Fruit fly (Drosophila melanogaster) whole organism, wandering third instar larva: ENCODE results near the gene CG9919.
A peak's percentile ranks its signal among the peaks of the same experiment; 100 is the strongest.

Source experiments
- Abd-B ChIP-seq: fragments of >200 bp; optimal IDR thresholded peaks from 2 replicates; lab custom pipeline; 2017; ENCODE audit warnings: missing biosample characterization, missing genetic modification characterization
- CG32264 ChIP-seq: fragments of 200-800 bp; sonication (Bioruptor generic); optimal IDR thresholded peaks from 2 replicates; lab custom pipeline; 2016; ENCODE audit warnings: missing biosample characterization, missing genetic modification characterization
- CG9705 ChIP-seq: fragments of 200-800 bp; sonication (Bioruptor generic); optimal IDR thresholded peaks from 2 replicates; lab custom pipeline; 2018; ENCODE audit warnings: missing biosample characterization, mild to moderate bottlenecking, missing genetic modification characterization
- CrebA ChIP-seq: fragments of 200-800 bp; sonication (Bioruptor generic); optimal IDR thresholded peaks from 2 replicates; lab custom pipeline; 2016; ENCODE audit warnings: missing biosample characterization, mild to moderate bottlenecking, missing genetic modification characterization, borderline replicate concordance
- Dfd ChIP-seq: fragments of >200 bp; optimal IDR thresholded peaks from 2 replicates; lab custom pipeline; 2017; ENCODE audit warnings: missing biosample characterization, missing genetic modification characterization
- Dif ChIP-seq: fragments of 200-275, 200-300 bp; sonication (Bioruptor generic); optimal IDR thresholded peaks from 2 replicates; lab custom pipeline; 2018; ENCODE audit warnings: missing biosample characterization, missing genetic modification characterization; ENCODE audit not compliant: partially characterized antibody
- GATAd ChIP-seq: sonication (Bioruptor generic); optimal IDR thresholded peaks from 2 replicates; lab custom pipeline; 2016; ENCODE audit warnings: missing biosample characterization, missing genetic modification characterization
- HLH106 ChIP-seq: fragments of 200-800 bp; optimal IDR thresholded peaks from 3 replicates; lab custom pipeline; 2019; ENCODE audit warnings: missing biosample characterization, mild to moderate bottlenecking, missing genetic modification characterization, moderate library complexity
- Hnf4 ChIP-seq: fragments of 200-800 bp; sonication (Bioruptor generic); optimal IDR thresholded peaks from 2 replicates; lab custom pipeline; 2016; ENCODE audit warnings: missing biosample characterization, mild to moderate bottlenecking, missing genetic modification characterization
- Hr78 ChIP-seq: fragments of >200 bp; optimal IDR thresholded peaks from 2 replicates; lab custom pipeline; 2017; ENCODE audit warnings: missing biosample characterization, missing genetic modification characterization
- Hr83 ChIP-seq: fragments of 200-300 bp; sonication (Bioruptor generic); optimal IDR thresholded peaks from 2 replicates; lab custom pipeline; 2016; ENCODE audit warnings: missing biosample characterization, mild to moderate bottlenecking, missing genetic modification characterization, moderate library complexity; ENCODE audit not compliant: poor library complexity, severe bottlenecking
- Jra ChIP-seq: sonication (Bioruptor generic); optimal IDR thresholded peaks from 2 replicates; lab custom pipeline; 2016; ENCODE audit warnings: missing biosample characterization, missing genetic modification characterization
- Mio ChIP-seq: sonication (Bioruptor generic); optimal IDR thresholded peaks from 2 replicates; lab custom pipeline; 2016; ENCODE audit warnings: missing biosample characterization, missing genetic modification characterization
- Myc ChIP-seq: fragments of >200 bp; optimal IDR thresholded peaks from 2 replicates; lab custom pipeline; 2017
- N ChIP-seq: fragments of >200 bp; optimal IDR thresholded peaks from 2 replicates; lab custom pipeline; 2018; ENCODE audit warnings: missing biosample characterization, missing external identifiers, missing genetic modification characterization
- OdsH ChIP-seq: fragments of 200-800 bp; sonication (Bioruptor generic); optimal IDR thresholded peaks from 2 replicates; lab custom pipeline; 2016; ENCODE audit warnings: missing biosample characterization, mild to moderate bottlenecking, missing genetic modification characterization
- Rel ChIP-seq, 2 experiments: fragments of 200-800 bp; sonication (Bioruptor generic) in 1 of 2; optimal IDR thresholded peaks; 2 replicates in 1 of 2; 3 replicates in 1 of 2; lab custom pipeline; 2016 to 2019; ENCODE audit warnings: mild to moderate bottlenecking in 2 of 2, missing biosample characterization in 2 of 2, missing genetic modification characterization in 2 of 2, moderate library complexity in 1 of 2
- Sp1 ChIP-seq: fragments of 200-800 bp; sonication (Bioruptor generic); optimal IDR thresholded peaks from 3 replicates; lab custom pipeline; 2019; ENCODE audit warnings: missing biosample characterization, mild to moderate bottlenecking, missing genetic modification characterization, moderate library complexity
- Vsx2 ChIP-seq: fragments of 200-300, 225-300 bp; sonication (Bioruptor generic); optimal IDR thresholded peaks from 2 replicates; lab custom pipeline; 2018; ENCODE audit warnings: missing biosample characterization, missing genetic modification characterization; ENCODE audit not compliant: partially characterized antibody
- br ChIP-seq: fragments of 200-800 bp; sonication (Bioruptor generic); optimal IDR thresholded peaks from 2 replicates; lab custom pipeline; 2016; ENCODE audit warnings: missing biosample characterization, missing genetic modification characterization
- brk ChIP-seq: fragments of 200-800 bp; sonication (Bioruptor generic); optimal IDR thresholded peaks from 2 replicates; lab custom pipeline; 2016; ENCODE audit warnings: missing biosample characterization, mild to moderate bottlenecking, missing genetic modification characterization
- dl ChIP-seq, 2 experiments: fragments of 175-275, 200-275 bp in 1 of 2; fragments of 200-275 bp in 1 of 2; sonication (Bioruptor generic); optimal IDR thresholded peaks; lab custom pipeline; 2018; ENCODE audit warnings: mild to moderate bottlenecking in 2 of 2, missing biosample characterization in 2 of 2, missing genetic modification characterization in 2 of 2, moderate library complexity in 2 of 2; ENCODE audit not compliant: partially characterized antibody in 2 of 2, insufficient read depth in 1 of 2
- dmrt93B ChIP-seq: fragments of 200-800 bp; sonication (Bioruptor generic); optimal IDR thresholded peaks from 2 replicates; lab custom pipeline; 2018; ENCODE audit warnings: missing biosample characterization, mild to moderate bottlenecking, missing genetic modification characterization
- dsf ChIP-seq: sonication (Bioruptor generic); optimal IDR thresholded peaks from 2 replicates; lab custom pipeline; 2016; ENCODE audit warnings: missing biosample characterization, missing genetic modification characterization, borderline replicate concordance
- ey ChIP-seq: fragments of 200-800 bp; sonication (Bioruptor generic); optimal IDR thresholded peaks from 2 replicates; lab custom pipeline; 2016; ENCODE audit warnings: missing biosample characterization, missing genetic modification characterization
- foxo ChIP-seq, 2 experiments: fragments of 200-800 bp; sonication (Bioruptor generic); optimal IDR thresholded peaks; 2 replicates in 1 of 2; 3 replicates in 1 of 2; lab custom pipeline; 2016 to 2017; ENCODE audit warnings: missing biosample characterization in 2 of 2, missing genetic modification characterization in 2 of 2
- fru ChIP-seq: fragments of 200-800 bp; sonication (Bioruptor generic); optimal IDR thresholded peaks from 3 replicates; lab custom pipeline; 2016; ENCODE audit warnings: missing biosample characterization, mild to moderate bottlenecking, missing genetic modification characterization
- h ChIP-seq: fragments of 200-800 bp; sonication (Bioruptor generic); optimal IDR thresholded peaks from 3 replicates; lab custom pipeline; 2016; ENCODE audit warnings: missing biosample characterization, mild to moderate bottlenecking, missing genetic modification characterization
- jim ChIP-seq: fragments of 175-275, 200-325 bp; sonication (Bioruptor generic); optimal IDR thresholded peaks from 2 replicates; lab custom pipeline; 2016; ENCODE audit warnings: missing biosample characterization, mild to moderate bottlenecking, missing genetic modification characterization
- lola ChIP-seq: fragments of >200 bp; optimal IDR thresholded peaks from 2 replicates; lab custom pipeline; 2017; ENCODE audit warnings: missing biosample characterization, missing genetic modification characterization
- pan ChIP-seq: fragments of >200 bp; optimal IDR thresholded peaks from 2 replicates; lab custom pipeline; 2017
- psq ChIP-seq: fragments of 200-800 bp; sonication (Bioruptor generic); optimal IDR thresholded peaks from 3 replicates; lab custom pipeline; 2017; ENCODE audit warnings: missing biosample characterization, mild to moderate bottlenecking, missing genetic modification characterization, moderate library complexity
- rgr ChIP-seq: fragments of 200-800 bp; sonication (Bioruptor generic); optimal IDR thresholded peaks from 3 replicates; lab custom pipeline; 2016; ENCODE audit warnings: missing biosample characterization, mild to moderate bottlenecking, missing genetic modification characterization
- sage ChIP-seq: fragments of 200-800 bp; sonication (Bioruptor generic); optimal IDR thresholded peaks from 2 replicates; lab custom pipeline; 2016; ENCODE audit warnings: missing biosample characterization, mild to moderate bottlenecking, missing genetic modification characterization
- sv ChIP-seq: fragments of 200-800 bp; sonication (Bioruptor generic); optimal IDR thresholded peaks from 3 replicates; lab custom pipeline; 2016; ENCODE audit warnings: missing biosample characterization, missing genetic modification characterization
- tai ChIP-seq: sonication (Bioruptor generic); optimal IDR thresholded peaks from 2 replicates; lab custom pipeline; 2016; ENCODE audit warnings: missing biosample characterization, missing genetic modification characterization
- usp ChIP-seq: fragments of >200 bp; optimal IDR thresholded peaks from 2 replicates; lab custom pipeline; 2017; ENCODE audit warnings: missing biosample characterization, missing genetic modification characterization
- woc ChIP-seq: sonication (Bioruptor generic); optimal IDR thresholded peaks from 2 replicates; lab custom pipeline; 2016; ENCODE audit warnings: missing biosample characterization, mild to moderate bottlenecking, missing genetic modification characterization

CG9919 gene

dm6 chrX:16286083-16286666, 44.4 kb downstream of the CG9919 start, which contains the start of gene UQCR-14:
Gene UQCR-14, plus strand, starts transcription at chrX:16286288.
- TF ChIP-seq OdsH (no peak), Dif (GFP tag; lab: Kevin White, UChicago) (no peak), jim (GFP tag; lab: Kevin White, UChicago) (no peak), foxo (GFP tag; optimal IDR thresholded peaks at IDR 0.05; lab: Kevin White, UChicago) (peak in 1 of 2 experiments; percentile 42), lola (GFP tag; lab: Kevin White, UChicago) (no peak), CG32264 (GFP tag; lab: Kevin White, UChicago) (no peak), Hr83 (GFP tag; lab: Kevin White, UChicago) (peak; percentile 70), Abd-B (GFP tag; lab: Kevin White, UChicago) (no peak), psq (GFP tag; lab: Kevin White, UChicago) (no peak), Hr78 (GFP tag; lab: Kevin White, UChicago) (no peak), rgr (GFP tag; lab: Kevin White, UChicago) (peak; percentile 58), Mio (GFP tag; lab: Kevin White, UChicago) (no peak), usp (GFP tag; lab: Kevin White, UChicago) (no peak), brk (GFP tag; lab: Kevin White, UChicago) (no peak), Sp1 (GFP tag; lab: Kevin White, UChicago) (peak; percentile 26), h (peak; percentile 53), GATAd (GFP tag; lab: Kevin White, UChicago) (no peak), Myc (lab: Kevin White, UChicago) (no peak), br (GFP tag; lab: Kevin White, UChicago) (peak; percentile 25), Dfd (GFP tag; lab: Kevin White, UChicago) (no peak), Jra (GFP tag; lab: Kevin White, UChicago) (peak; percentile 55), woc (GFP tag; lab: Kevin White, UChicago) (peak; percentile 27), N (GFP tag; lab: Kevin White, UChicago) (no peak), pan (no peak), Vsx2 (GFP tag; lab: Kevin White, UChicago) (no peak), Hnf4 (GFP tag; lab: Kevin White, UChicago) (peak; percentile 49), CG9705 (GFP tag; lab: Kevin White, UChicago) (no peak), ey (GFP tag; lab: Kevin White, UChicago) (no peak), Rel (GFP tag; optimal IDR thresholded peaks at IDR 0.05; lab: Kevin White, UChicago) (no peak), Rel (tag; optimal IDR thresholded peaks at IDR 0.05; lab: Kevin White, UChicago) (peak; percentile 18), CrebA (GFP tag; lab: Kevin White, UChicago) (no peak), sv (GFP tag; lab: Kevin White, UChicago) (no peak), sage (GFP tag; lab: Kevin White, UChicago) (no peak), dsf (GFP tag; lab: Kevin White, UChicago) (peak; percentile 15), dl (GFP tag; optimal IDR thresholded peaks at IDR 0.05; lab: Kevin White, UChicago; ENCODE audit: insufficient read depth in 1 of 2, partially characterized antibody in 2 of 2) (no peak), tai (peak; percentile 59), fru (GFP tag; lab: Kevin White, UChicago) (no peak), dmrt93B (no peak), HLH106 (tag; lab: Kevin White, UChicago) (peak; percentile 24)
- TF ChIP-seq, all 38 proteins: peak for 13

- TF ChIP-seq fru (GFP tag; lab: Kevin White, UChicago) = peak; percentile 33
- TF ChIP-seq rgr (GFP tag; lab: Kevin White, UChicago) = peak; percentile 19
- no peak for TF ChIP-seq Abd-B (GFP tag; lab: Kevin White, UChicago)
- TF ChIP-seq CG9705 (GFP tag; lab: Kevin White, UChicago) = no peak
- TF ChIP-seq usp (GFP tag; lab: Kevin White, UChicago) = no peak
- no peak for TF ChIP-seq Myc (lab: Kevin White, UChicago)
- no peak for TF ChIP-seq Rel (GFP tag; optimal IDR thresholded peaks at IDR 0.05; lab: Kevin White, UChicago)
- TF ChIP-seq Rel (tag; optimal IDR thresholded peaks at IDR 0.05; lab: Kevin White, UChicago) = no peak
- no peak for TF ChIP-seq GATAd (GFP tag; lab: Kevin White, UChicago)
- TF ChIP-seq Hr83 (GFP tag; lab: Kevin White, UChicago) = no peak
- no peak for TF ChIP-seq sv (GFP tag; lab: Kevin White, UChicago)
- TF ChIP-seq ey (GFP tag; lab: Kevin White, UChicago) = peak; percentile 1
- TF ChIP-seq tai = no peak
- no peak for TF ChIP-seq Hnf4 (GFP tag; lab: Kevin White, UChicago)
- no peak for TF ChIP-seq Hr78 (GFP tag; lab: Kevin White, UChicago)
- peak; percentile 15 for TF ChIP-seq OdsH
- TF ChIP-seq HLH106 (tag; lab: Kevin White, UChicago) = peak; percentile 35
- TF ChIP-seq pan = no peak
- TF ChIP-seq sage (GFP tag; lab: Kevin White, UChicago) = no peak
- TF ChIP-seq psq (GFP tag; lab: Kevin White, UChicago) = no peak
- TF ChIP-seq CG32264 (GFP tag; lab: Kevin White, UChicago) = no peak
- peak; percentile 2 for TF ChIP-seq br (GFP tag; lab: Kevin White, UChicago)
- TF ChIP-seq lola (GFP tag; lab: Kevin White, UChicago) = no peak
- TF ChIP-seq woc (GFP tag; lab: Kevin White, UChicago) = no peak
- TF ChIP-seq N (GFP tag; lab: Kevin White, UChicago) = no peak
- no peak for TF ChIP-seq Jra (GFP tag; lab: Kevin White, UChicago)
- peak in 1 of 2 experiments; percentile 42 for TF ChIP-seq foxo (GFP tag; optimal IDR thresholded peaks at IDR 0.05; lab: Kevin White, UChicago)
- no peak for TF ChIP-seq Vsx2 (GFP tag; lab: Kevin White, UChicago)
- no peak for TF ChIP-seq brk (GFP tag; lab: Kevin White, UChicago)
- no peak for TF ChIP-seq CrebA (GFP tag; lab: Kevin White, UChicago)
- TF ChIP-seq Dfd (GFP tag; lab: Kevin White, UChicago) = no peak
- no peak for TF ChIP-seq dl (GFP tag; optimal IDR thresholded peaks at IDR 0.05; lab: Kevin White, UChicago; ENCODE audit: insufficient read depth in 1 of 2, partially characterized antibody in 2 of 2)
- peak; percentile 25 for TF ChIP-seq h
- no peak for TF ChIP-seq dmrt93B
- no peak for TF ChIP-seq Dif (GFP tag; lab: Kevin White, UChicago)
- TF ChIP-seq Sp1 (GFP tag; lab: Kevin White, UChicago) = peak; percentile 6
- TF ChIP-seq jim (GFP tag; lab: Kevin White, UChicago) = no peak
- no peak for TF ChIP-seq Mio (GFP tag; lab: Kevin White, UChicago)
- TF ChIP-seq dsf (GFP tag; lab: Kevin White, UChicago) = no peak
These were observed 45.4 kb downstream of the CG9919 start for dm6 chrX:16285186-16285585.
